Fruit fly (Drosophila melanogaster) whole organism, adult: Measurements from ENCODE around the gene CstF50.

Source experiments
- CG11617 ChIP-seq: fragments of 200-800 bp; sonication (Bioruptor generic); optimal IDR thresholded peaks from 2 replicates; lab custom pipeline; 2017; ENCODE audit warnings: mild to moderate bottlenecking, missing biosample characterization, missing genetic modification reagents, missing genetic modification characterization
- CG12768 ChIP-seq: fragments of 200-800 bp; sonication (Bioruptor generic); optimal IDR thresholded peaks from 2 replicates; lab custom pipeline; 2017; ENCODE audit warnings: missing biosample characterization, missing genetic modification characterization, mild to moderate bottlenecking, moderate library complexity, missing genetic modification reagents
- CG14711 ChIP-seq: fragments of 200-800 bp; sonication (Bioruptor generic); optimal IDR thresholded peaks from 2 replicates; lab custom pipeline; 2018; ENCODE audit warnings: missing biosample characterization, mild to moderate bottlenecking, missing genetic modification characterization, moderate library complexity
- CG1620 ChIP-seq: fragments of 200-800 bp; sonication (Bioruptor generic); optimal IDR thresholded peaks from 2 replicates; lab custom pipeline; 2016; ENCODE audit warnings: missing biosample characterization, missing genetic modification characterization
- CG33017 ChIP-seq: fragments of 200-800 bp; sonication (Bioruptor generic); optimal IDR thresholded peaks from 2 replicates; lab custom pipeline; 2018; ENCODE audit warnings: missing biosample characterization, mild to moderate bottlenecking, missing genetic modification characterization, moderate library complexity
- CG5204 ChIP-seq: fragments of 200-800 bp; sonication (Bioruptor generic); optimal IDR thresholded peaks from 2 replicates; lab custom pipeline; 2016; ENCODE audit warnings: missing biosample characterization, missing genetic modification characterization
- CG7045 ChIP-seq: fragments of 200-800 bp; sonication (Bioruptor generic); optimal IDR thresholded peaks from 2 replicates; lab custom pipeline; 2017; ENCODE audit warnings: missing biosample characterization, mild to moderate bottlenecking, missing genetic modification characterization
- CG7101 ChIP-seq: fragments of 200-800 bp; sonication (Bioruptor generic); optimal IDR thresholded peaks from 2 replicates; lab custom pipeline; 2018; ENCODE audit warnings: missing biosample characterization, mild to moderate bottlenecking, missing genetic modification characterization, moderate library complexity
- Clk ChIP-seq: fragments of 200-800 bp; sonication (Bioruptor generic); optimal IDR thresholded peaks from 2 replicates; lab custom pipeline; 2017; ENCODE audit warnings: missing biosample characterization, missing genetic modification characterization
- Crg-1 ChIP-seq: fragments of 200-800 bp; sonication (Bioruptor generic); optimal IDR thresholded peaks from 2 replicates; lab custom pipeline; 2016; ENCODE audit warnings: missing biosample characterization, missing genetic modification characterization
- Hr96 ChIP-seq: fragments of 200-800 bp; sonication (Bioruptor generic); optimal IDR thresholded peaks from 2 replicates; lab custom pipeline; 2016; ENCODE audit warnings: missing biosample characterization, missing genetic modification characterization
- Mnt ChIP-seq: fragments of 200-800 bp; sonication (Bioruptor generic); optimal IDR thresholded peaks from 2 replicates; lab custom pipeline; 2016; ENCODE audit warnings: missing biosample characterization, mild to moderate bottlenecking, missing genetic modification characterization
- bab1 ChIP-seq: fragments of 200-800 bp; sonication (Bioruptor generic); optimal IDR thresholded peaks from 3 replicates; lab custom pipeline; 2019; ENCODE audit warnings: missing biosample characterization, mild to moderate bottlenecking, missing genetic modification characterization, moderate library complexity
- cic ChIP-seq: fragments of 200-800 bp; sonication (Bioruptor generic); optimal IDR thresholded peaks from 2 replicates; lab custom pipeline; 2017; ENCODE audit warnings: missing biosample characterization, mild to moderate bottlenecking, missing genetic modification characterization, moderate library complexity
- cnc ChIP-seq, 2 experiments: fragments of >200 bp; optimal IDR thresholded peaks; 2 replicates each; lab custom pipeline; 2017
- kay ChIP-seq: fragments of 200-800 bp; sonication (Bioruptor generic); peaks from one replicate; lab custom pipeline; 2016; ENCODE audit warnings: missing biosample characterization, missing genetic modification characterization, borderline replicate concordance
- ovo ChIP-seq: fragments of 200-800 bp; sonication (Bioruptor generic); optimal IDR thresholded peaks from 2 replicates; lab custom pipeline; 2016; ENCODE audit warnings: missing biosample characterization, missing genetic modification characterization
- pad ChIP-seq: fragments of 200-800 bp; sonication (Bioruptor generic); optimal IDR thresholded peaks from 3 replicates; lab custom pipeline; 2017; ENCODE audit warnings: missing biosample characterization, missing genetic modification characterization, mild to moderate bottlenecking, moderate library complexity, missing genetic modification reagents
- tj ChIP-seq: fragments of 200-800 bp; sonication (Bioruptor generic); optimal IDR thresholded peaks from 3 replicates; lab custom pipeline; 2017; ENCODE audit warnings: missing biosample characterization, mild to moderate bottlenecking, missing genetic modification characterization, moderate library complexity
- toe ChIP-seq: fragments of 200-800 bp; sonication (Bioruptor generic); optimal IDR thresholded peaks from 2 replicates; lab custom pipeline; 2016; ENCODE audit warnings: missing biosample characterization, missing genetic modification characterization

CstF50 gene

DNA sequence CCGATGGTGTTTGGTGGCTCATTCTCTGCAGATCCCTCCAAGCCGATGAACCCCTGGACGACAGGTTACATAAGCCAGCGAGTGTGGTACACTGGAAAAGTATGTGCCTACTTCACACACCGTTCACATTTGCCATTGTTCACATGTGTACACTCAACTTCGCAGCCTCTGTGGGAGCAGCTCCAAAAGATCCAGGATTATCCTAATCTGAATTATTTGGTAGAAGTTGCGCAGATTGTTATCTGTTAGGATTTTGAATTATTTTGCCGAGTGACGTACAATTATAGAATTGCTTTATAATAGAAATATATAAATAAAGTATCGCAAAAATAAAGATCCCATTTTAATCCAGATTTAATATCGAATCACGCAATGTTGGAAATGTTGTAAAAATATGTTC is 30.8 kb upstream of the CstF50 start:
- TF ChIP-seq CG7045 (GFP tag; lab: Kevin White, UChicago) (no peak), bab1 (GFP tag; lab: Kevin White, UChicago) (no peak), cic (GFP tag; lab: Kevin White, UChicago) (no peak), CG14711 (tag; lab: Kevin White, UChicago) (no peak), CG12768 (GFP tag; lab: Kevin White, UChicago) (no peak), CG7101 (tag; lab: Kevin White, UChicago) (no peak), Clk (GFP tag; lab: Kevin White, UChicago) (no peak), ovo (GFP tag; lab: Kevin White, UChicago) (no peak), CG33017 (no peak), Mnt (GFP tag; lab: Kevin White, UChicago) (no peak), CG1620 (no peak), pad (GFP tag; lab: Kevin White, UChicago) (no peak)

DNA sequence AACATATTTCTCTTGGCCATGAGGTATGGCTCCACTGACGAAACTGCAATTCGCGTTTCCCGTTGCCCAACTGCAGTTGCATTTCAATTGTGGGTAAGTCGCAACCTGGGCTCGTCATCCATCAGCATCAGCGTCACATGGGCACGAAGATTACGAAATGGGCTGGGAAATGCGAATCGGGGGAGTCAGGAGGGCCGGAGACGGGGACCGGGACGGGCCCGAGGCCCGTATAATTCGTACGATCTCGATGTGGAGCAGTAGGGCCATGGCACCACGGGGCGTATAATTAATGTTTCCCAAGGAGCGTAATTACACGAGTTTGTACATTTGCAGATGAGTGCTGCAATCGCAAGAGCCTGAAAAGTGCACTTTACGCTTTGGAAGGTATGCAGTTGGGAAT is 28.4 kb upstream of the CstF50 start:
- TF ChIP-seq tj (no peak), CG5204 (GFP tag; lab: Kevin White, UChicago) (no peak), CG11617 (no peak)

DNA sequence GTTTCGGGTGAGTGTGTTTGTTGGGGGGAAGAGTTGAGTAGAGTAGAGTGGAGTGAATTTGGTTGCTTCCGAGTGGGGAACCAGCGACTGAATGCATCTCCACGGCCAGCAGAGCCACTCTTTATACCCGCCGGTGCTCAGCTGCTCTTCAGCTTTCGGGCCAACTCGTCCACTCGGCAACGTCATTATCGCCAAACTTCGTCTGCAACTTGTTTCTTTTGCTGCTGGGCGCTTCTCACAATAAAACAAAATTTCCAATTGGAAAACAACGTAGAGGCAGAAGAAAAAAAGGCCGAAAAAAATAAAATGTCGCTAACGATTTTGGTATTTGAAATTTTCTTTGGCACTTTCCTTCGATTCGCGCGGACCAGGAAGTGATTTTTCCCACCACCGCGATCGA is 27.9 kb upstream of the CstF50 start, which contains the start of gene CG2150:
Gene CG2150 (minus strand): TSS at position 101 of the 400 bp plus-strand sequence.
- TF ChIP-seq cic (GFP tag; lab: Kevin White, UChicago) = no peak
- TF ChIP-seq Mnt (GFP tag; lab: Kevin White, UChicago) = no peak
- no peak for TF ChIP-seq tj
- no peak for TF ChIP-seq ovo (GFP tag; lab: Kevin White, UChicago)
- no peak for TF ChIP-seq pad (GFP tag; lab: Kevin White, UChicago)
- no peak for TF ChIP-seq CG1620
- TF ChIP-seq kay = no peak
- TF ChIP-seq toe = no peak
- TF ChIP-seq CG7045 (GFP tag; lab: Kevin White, UChicago) = no peak
- TF ChIP-seq Crg-1 (GFP tag; lab: Kevin White, UChicago) = no peak

DNA sequence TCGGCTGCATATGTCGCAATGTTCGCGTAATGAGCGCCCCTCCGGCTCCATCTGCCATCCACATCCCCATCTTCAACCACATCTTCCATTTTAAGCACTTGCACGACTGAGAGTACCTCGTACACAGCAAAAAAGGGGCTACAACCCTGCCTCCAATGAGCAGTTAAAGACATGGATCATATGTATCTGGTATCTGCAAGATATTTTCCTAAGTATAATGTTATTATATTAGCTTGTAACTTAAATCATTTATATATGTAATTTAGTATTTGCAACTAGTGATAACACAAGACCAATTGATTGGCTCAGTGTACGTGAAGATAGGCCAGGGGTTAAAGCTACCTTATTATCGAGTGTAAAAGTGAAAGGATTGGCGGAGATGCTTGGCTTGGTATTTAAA is 25.9 kb upstream of the CstF50 start:
- no peak for TF ChIP-seq Hr96

DNA sequence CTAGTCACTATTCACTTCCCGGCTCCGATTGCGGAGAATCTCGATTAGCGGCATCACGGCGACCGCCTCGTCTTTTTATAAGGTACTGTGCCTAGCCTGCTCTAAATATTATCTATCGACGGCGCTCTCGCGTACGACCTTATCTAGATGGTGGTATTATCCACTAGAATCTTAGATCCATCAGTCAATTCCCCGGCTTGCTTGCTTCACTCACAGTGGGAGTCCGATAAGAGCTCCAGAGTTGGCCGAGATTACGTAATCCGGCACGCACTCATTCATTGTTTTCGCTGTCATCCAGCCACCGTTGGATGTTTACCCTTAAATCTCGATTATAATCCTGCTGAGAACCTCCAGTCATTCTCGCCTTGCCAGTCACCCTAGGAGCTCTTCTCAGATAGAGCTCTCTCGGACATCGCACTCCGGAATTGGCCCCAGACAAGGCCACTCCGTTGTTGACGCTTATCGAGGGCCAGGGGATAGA is 24.8 kb upstream of the CstF50 start, which contains the start of gene Smvt:
Gene Smvt (minus strand): TSS at position 51 of the 481 bp plus-strand sequence.
- TF ChIP-seq CG5204 (GFP tag; lab: Kevin White, UChicago) = no peak
- TF ChIP-seq pad (GFP tag; lab: Kevin White, UChicago) = no peak
- TF ChIP-seq CG11617 = no peak
- TF ChIP-seq cic (GFP tag; lab: Kevin White, UChicago) = peak; percentile 83
- TF ChIP-seq cnc (optimal IDR thresholded peaks at IDR 0.05; lab: Kevin White, UChicago) = peak in 1 of 2 experiments; percentile 13
- TF ChIP-seq CG12768 (GFP tag; lab: Kevin White, UChicago) = no peak

DNA sequence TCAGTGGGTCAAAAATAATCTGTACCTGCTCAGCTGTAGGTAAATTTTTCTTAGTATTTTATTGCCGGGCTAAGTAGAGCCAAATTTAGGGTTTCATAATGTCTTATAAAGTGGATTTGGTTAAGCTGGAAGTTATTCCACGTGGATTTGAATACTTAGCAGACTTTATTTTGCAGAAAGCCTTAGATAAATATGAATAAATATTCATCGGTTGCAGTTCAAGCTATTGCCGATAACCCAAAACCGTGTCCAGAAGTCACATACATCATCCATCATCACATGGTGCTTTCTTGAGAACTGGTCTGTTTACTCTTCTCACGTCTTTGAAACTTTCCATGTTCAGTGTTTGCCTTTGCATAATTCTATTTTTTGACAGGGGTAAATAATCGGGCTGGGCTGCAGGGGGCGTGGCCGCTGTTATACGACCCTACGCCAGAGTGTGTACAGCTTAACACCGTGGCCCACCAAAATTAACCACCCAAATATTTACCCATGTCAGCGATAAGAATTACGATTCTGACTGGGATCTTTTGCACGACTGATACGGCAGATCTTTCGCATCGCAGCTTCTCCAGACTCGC is 21.9 kb upstream of the CstF50 start, which contains the start of gene CG2187:
Gene CG2187 (minus strand): TSS at position 51 of the 581 bp plus-strand sequence.
- TF ChIP-seq CG5204 (GFP tag; lab: Kevin White, UChicago) = no peak
- TF ChIP-seq kay = peak; percentile 17

DNA sequence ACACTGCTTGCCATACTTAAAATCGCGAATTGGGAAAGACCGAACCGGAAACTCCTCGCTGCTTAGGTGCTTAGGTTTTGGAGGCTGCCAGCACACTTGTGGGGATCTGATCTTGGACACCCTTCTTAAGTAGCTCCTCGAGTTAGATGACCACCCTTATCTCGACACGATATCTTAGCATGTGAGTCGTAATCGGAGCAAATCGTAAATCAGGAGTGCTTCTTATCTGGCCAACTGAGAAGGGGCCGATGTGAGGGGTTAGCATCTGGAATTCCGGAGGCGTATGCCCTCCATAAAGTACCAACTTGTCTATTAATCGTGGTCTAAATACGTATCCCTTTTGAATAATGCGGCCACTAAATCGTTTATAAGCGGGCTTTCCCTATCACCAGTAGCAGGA is 17.8 kb upstream of the CstF50 start, which contains the start of gene salt:
Gene salt (minus strand): TSS at position 101 of the 400 bp plus-strand sequence.
- no peak for TF ChIP-seq kay
- no peak for TF ChIP-seq CG5204 (GFP tag; lab: Kevin White, UChicago)
- no peak for TF ChIP-seq Mnt (GFP tag; lab: Kevin White, UChicago)
- no peak for TF ChIP-seq CG14711 (tag; lab: Kevin White, UChicago)
- no peak for TF ChIP-seq CG7045 (GFP tag; lab: Kevin White, UChicago)
- no peak for TF ChIP-seq toe
- TF ChIP-seq ovo (GFP tag; lab: Kevin White, UChicago) = no peak
- no peak for TF ChIP-seq Clk (GFP tag; lab: Kevin White, UChicago)
- TF ChIP-seq CG12768 (GFP tag; lab: Kevin White, UChicago) = no peak
- TF ChIP-seq bab1 (GFP tag; lab: Kevin White, UChicago) = no peak
- TF ChIP-seq cic (GFP tag; lab: Kevin White, UChicago) = no peak
- no peak for TF ChIP-seq CG33017
